Fruit fly (Drosophila melanogaster): Measurements from ENCODE around the gene PGRP-LC.

PGRP-LC gene

DNA sequence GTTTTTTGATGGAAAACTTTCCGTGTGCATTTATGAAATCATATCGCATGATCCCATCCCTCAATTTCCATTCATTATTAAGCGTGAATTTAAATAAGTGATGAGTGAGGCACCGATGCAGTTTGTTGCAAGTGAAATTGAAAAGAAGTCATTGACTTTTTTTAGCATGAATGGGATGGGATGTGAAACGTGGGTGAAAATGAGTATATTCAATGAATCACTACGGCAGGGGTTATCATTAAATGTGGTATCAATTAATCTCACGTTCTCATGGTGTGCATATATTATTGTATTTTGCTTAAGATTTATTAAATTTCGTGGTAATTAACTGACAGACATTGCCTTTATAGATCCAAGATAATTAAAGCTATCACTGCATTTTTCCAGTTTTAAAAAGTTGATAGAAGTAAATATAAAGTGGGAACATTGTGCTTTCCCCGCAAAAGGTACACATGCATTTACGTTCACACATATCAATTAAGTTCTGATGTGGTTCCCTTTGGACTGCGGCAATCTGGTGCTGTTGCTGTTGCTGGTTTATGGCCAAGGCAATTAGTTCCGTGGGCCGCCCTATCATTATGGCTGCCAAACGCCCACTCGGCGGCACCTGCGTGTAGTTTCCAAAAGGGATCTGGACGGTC, 52.9 kb downstream of the PGRP-LC start:
- no peak for TF ChIP-seq CG8478 (optimal IDR thresholded peaks at IDR 0.05)
- TF ChIP-seq Dll (optimal IDR thresholded peaks at IDR 0.05), result no peak
- no peak for TF ChIP-seq EcR (GFP tag; optimal IDR thresholded peaks at IDR 0.05)
- TF ChIP-seq pan (optimal IDR thresholded peaks at IDR 0.05), result no peak
- no peak for TF ChIP-seq usp (GFP tag; optimal IDR thresholded peaks at IDR 0.05)
- TF ChIP-seq psq (optimal IDR thresholded peaks at IDR 0.05), result no peak

DNA sequence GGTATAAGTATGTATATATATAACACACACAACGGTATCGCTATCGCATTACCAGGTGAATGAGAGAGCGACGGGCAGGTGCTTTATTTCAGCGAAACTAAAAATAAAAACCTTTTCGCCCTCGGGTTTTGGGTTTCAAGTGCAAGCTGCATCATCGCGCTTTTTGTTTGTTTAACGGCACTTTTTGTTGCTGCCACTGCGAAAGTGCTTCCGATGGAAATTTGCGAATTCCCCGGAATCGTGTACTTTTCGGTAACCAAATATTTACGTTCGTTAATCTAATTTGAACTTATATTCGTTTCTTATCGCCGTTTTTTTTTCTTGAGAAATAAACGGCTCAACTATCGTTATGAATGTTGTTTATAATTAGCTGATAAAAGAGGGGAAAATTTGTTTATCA, 57.4 kb downstream of the PGRP-LC start:
- no peak for TF ChIP-seq pan (optimal IDR thresholded peaks at IDR 0.05)

DNA sequence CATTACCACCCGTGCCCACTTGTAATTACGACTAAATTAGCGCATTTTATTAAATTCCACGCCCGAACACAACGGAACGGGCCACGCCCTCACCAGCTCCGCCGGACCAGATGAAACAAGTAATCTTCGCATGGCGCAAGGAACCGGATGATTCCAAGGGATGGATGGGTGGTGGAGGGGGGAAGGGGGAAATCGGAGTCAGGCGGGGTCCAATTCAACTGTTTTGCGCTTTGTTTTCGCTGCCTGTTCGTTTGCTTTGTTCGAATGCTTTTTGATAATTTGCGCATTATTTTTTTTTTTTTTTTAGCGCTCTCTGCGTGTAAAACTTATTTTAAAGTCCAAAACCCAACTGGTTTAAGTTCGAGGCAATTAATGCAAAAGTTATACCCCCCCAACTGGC, 58.1 kb downstream of the PGRP-LC start:
- TF ChIP-seq EcR (GFP tag; optimal IDR thresholded peaks at IDR 0.05), result no peak
- TF ChIP-seq Dll (optimal IDR thresholded peaks at IDR 0.05), result no peak

DNA sequence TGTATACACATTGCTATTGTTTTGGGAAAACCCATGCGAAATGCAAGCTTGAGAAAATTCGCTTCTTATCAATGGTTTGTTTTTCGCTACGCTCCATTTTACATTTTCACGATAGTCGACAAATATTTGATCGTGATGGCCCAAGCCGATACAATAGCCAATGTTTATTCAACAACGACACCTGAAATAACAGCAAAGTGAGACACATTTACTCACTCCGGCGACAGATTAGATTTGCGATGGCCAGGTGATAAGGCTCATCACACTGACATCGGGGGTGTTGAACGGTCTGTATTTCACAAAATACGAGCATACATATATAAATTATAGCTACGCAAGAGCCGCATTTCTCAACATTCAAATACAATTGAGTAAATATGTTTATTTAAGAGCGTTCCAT, 58.5 kb downstream of the PGRP-LC start:
- TF ChIP-seq EcR (GFP tag; optimal IDR thresholded peaks at IDR 0.05) (no peak), pan (optimal IDR thresholded peaks at IDR 0.05) (no peak), usp (GFP tag; optimal IDR thresholded peaks at IDR 0.05) (no peak), Dll (optimal IDR thresholded peaks at IDR 0.05) (no peak), CG8478 (optimal IDR thresholded peaks at IDR 0.05) (no peak), psq (optimal IDR thresholded peaks at IDR 0.05) (no peak)

Data from whole organism.